Worm (Caenorhabditis elegans) whole organism, midembryonic: ENCODE measurements around the gene fbxc-54.

Experiments used
- cog-1 ChIP-seq: sonication (generic microtip); optimal IDR thresholded peaks from 2 replicates; lab custom pipeline; 2016; ENCODE audit warnings: missing genetic modification characterization, missing compliant biosample characterization
- ref-1 ChIP-seq: fragments of 200-800 bp; sonication (Bioruptor generic); conservative IDR thresholded peaks from 2 replicates; pipeline ENCODE4 v1.3.6; 2022; ENCODE audit warnings: missing genetic modification reagents, missing genetic modification characterization, missing compliant biosample characterization
- tab-1 ChIP-seq: fragments of 200-800 bp; sonication (Bioruptor generic); IDR thresholded peaks from 2 replicates; pipeline ENCODE4 v1.3.6; 2022; ENCODE audit warnings: missing genetic modification characterization, missing compliant biosample characterization

- TF ChIP-seq ref-1: no peak
- TF ChIP-seq tab-1 (GFP tag; lab: Robert Waterston, UW): no peak
- TF ChIP-seq cog-1 (tag; lab: Kevin White, UChicago): no peak
Observed at ce11 chrII:8212-8611, 23.3 kb upstream of the fbxc-54 start.
